Fruit fly (Drosophila melanogaster) whole organism, prepupa: ENCODE measurements around the gene CG14043.

Experiments used
- Blimp-1 ChIP-seq: fragments of 200-800 bp; sonication (Bioruptor generic); optimal IDR thresholded peaks from 3 replicates; lab custom pipeline; 2017; ENCODE audit warnings: missing biosample characterization, missing genetic modification characterization, mild to moderate bottlenecking, moderate library complexity, missing genetic modification reagents
- CG10669 ChIP-seq: fragments of 200-800 bp; sonication (Bioruptor generic); optimal IDR thresholded peaks from 3 replicates; lab custom pipeline; 2018; ENCODE audit warnings: missing biosample characterization, mild to moderate bottlenecking, missing genetic modification characterization, moderate library complexity
- CG11762 ChIP-seq: fragments of 200-800 bp; sonication (Bioruptor generic); optimal IDR thresholded peaks from 3 replicates; lab custom pipeline; 2016; ENCODE audit warnings: missing biosample characterization, missing genetic modification characterization; ENCODE audit not compliant: insufficient read depth
- CG11902 ChIP-seq: fragments of 200-800 bp; sonication (Bioruptor generic); optimal IDR thresholded peaks from 3 replicates; lab custom pipeline; 2016; ENCODE audit warnings: missing biosample characterization, missing genetic modification characterization
- CG15336 ChIP-seq: fragments of 200-800 bp; sonication (Bioruptor generic); IDR thresholded peaks from 2 replicates; pipeline ENCODE4 v1.3.6; 2022; ENCODE audit warnings: missing biosample characterization, missing genetic modification characterization
- CG1621 ChIP-seq: fragments of 200-800 bp; sonication (Bioruptor generic); optimal IDR thresholded peaks from 3 replicates; lab custom pipeline; 2018; ENCODE audit warnings: missing biosample characterization, mild to moderate bottlenecking, missing genetic modification characterization
- CG31627 ChIP-seq: fragments of 200-800 bp; sonication (Bioruptor generic); optimal IDR thresholded peaks from 3 replicates; lab custom pipeline; 2016; ENCODE audit warnings: missing biosample characterization, missing genetic modification characterization
- CG3919 ChIP-seq: fragments of 200-800 bp; sonication (Bioruptor generic); optimal IDR thresholded peaks from 3 replicates; lab custom pipeline; 2016; ENCODE audit warnings: missing biosample characterization, missing genetic modification characterization
- CG4318 ChIP-seq: fragments of 200-800 bp; sonication (Bioruptor generic); optimal IDR thresholded peaks from 3 replicates; lab custom pipeline; 2017; ENCODE audit warnings: missing biosample characterization, mild to moderate bottlenecking, missing genetic modification characterization
- CG6163 ChIP-seq: fragments of 200-800 bp; sonication (Bioruptor generic); IDR thresholded peaks from 3 replicates; pipeline ENCODE4 v1.3.6; 2022; ENCODE audit warnings: missing biosample characterization, missing genetic modification characterization
- CG6276 ChIP-seq: fragments of 200-800 bp; sonication (Bioruptor generic); optimal IDR thresholded peaks from 2 replicates; lab custom pipeline; 2017; ENCODE audit warnings: missing biosample characterization, mild to moderate bottlenecking, missing genetic modification characterization
- CG6808 ChIP-seq: fragments of 200-800 bp; sonication (Bioruptor generic); optimal IDR thresholded peaks from 3 replicates; lab custom pipeline; 2017; ENCODE audit warnings: missing biosample characterization, missing genetic modification characterization, mild to moderate bottlenecking, moderate library complexity, missing genetic modification reagents
- CG7368 ChIP-seq: fragments of 200-800 bp; sonication (Bioruptor generic); optimal IDR thresholded peaks from 3 replicates; lab custom pipeline; 2016; ENCODE audit warnings: missing biosample characterization, missing genetic modification characterization
- CG8319 ChIP-seq: fragments of 200-800 bp; sonication (Bioruptor generic); optimal IDR thresholded peaks from 3 replicates; lab custom pipeline; 2016; ENCODE audit warnings: missing biosample characterization, missing genetic modification characterization
- CG8632 ChIP-seq: fragments of 200-800 bp; sonication (Bioruptor generic); optimal IDR thresholded peaks from 3 replicates; lab custom pipeline; 2016; ENCODE audit warnings: missing biosample characterization, missing genetic modification characterization
- Eip75B ChIP-seq: fragments of 200-800 bp; sonication (Bioruptor generic); optimal IDR thresholded peaks from 3 replicates; lab custom pipeline; 2016; ENCODE audit warnings: missing biosample characterization, missing genetic modification characterization
- Eip78C ChIP-seq: fragments of 200-800 bp; sonication (Bioruptor generic); peaks from one replicate; lab custom pipeline; 2016; ENCODE audit warnings: missing biosample characterization, missing genetic modification characterization
- Eip93F ChIP-seq: fragments of 200-800 bp; sonication (Bioruptor generic); optimal IDR thresholded peaks from 2 replicates; lab custom pipeline; 2016; ENCODE audit warnings: missing biosample characterization, mild to moderate bottlenecking, missing genetic modification characterization
- Ets21C ChIP-seq: fragments of 200-800 bp; sonication (Bioruptor generic); optimal IDR thresholded peaks from 3 replicates; lab custom pipeline; 2016; ENCODE audit warnings: missing biosample characterization, missing genetic modification characterization
- Gug ChIP-seq: fragments of 200-800 bp; sonication (Bioruptor generic); IDR thresholded peaks from 2 replicates; pipeline ENCODE4 v1.3.6; 2022; ENCODE audit warnings: missing biosample characterization, missing genetic modification characterization
- Hr39 ChIP-seq: fragments of 200-800 bp; sonication (Bioruptor generic); optimal IDR thresholded peaks from 2 replicates; lab custom pipeline; 2016; ENCODE audit warnings: missing biosample characterization, missing genetic modification characterization
- Hr4 ChIP-seq: fragments of 200-800 bp; sonication (Bioruptor generic); optimal IDR thresholded peaks from 3 replicates; lab custom pipeline; 2016; ENCODE audit warnings: missing biosample characterization, missing genetic modification characterization
- Smox ChIP-seq: fragments of 200-800 bp; sonication (Bioruptor generic); optimal IDR thresholded peaks from 3 replicates; lab custom pipeline; 2016; ENCODE audit warnings: missing biosample characterization, missing genetic modification characterization
- Sox102F ChIP-seq: fragments of 200-800 bp; sonication (Bioruptor generic); optimal IDR thresholded peaks from 2 replicates; lab custom pipeline; 2016; ENCODE audit warnings: missing biosample characterization, mild to moderate bottlenecking, missing genetic modification characterization
- Sox14 ChIP-seq: fragments of 200-800 bp; sonication (Bioruptor generic); optimal IDR thresholded peaks from 3 replicates; lab custom pipeline; 2016; ENCODE audit warnings: missing biosample characterization, missing genetic modification characterization
- achi ChIP-seq: fragments of 200-800 bp; sonication (Bioruptor generic); optimal IDR thresholded peaks from 3 replicates; lab custom pipeline; 2016; ENCODE audit warnings: missing biosample characterization, missing genetic modification characterization
- cyc ChIP-seq: fragments of 200-800 bp; sonication (Bioruptor generic); optimal IDR thresholded peaks from 3 replicates; lab custom pipeline; 2016; ENCODE audit warnings: missing biosample characterization, missing genetic modification characterization
- dac ChIP-seq: fragments of 200-800 bp; sonication (Bioruptor generic); optimal IDR thresholded peaks from 2 replicates; lab custom pipeline; 2017; ENCODE audit warnings: missing biosample characterization, mild to moderate bottlenecking, missing genetic modification characterization
- eg ChIP-seq: fragments of 200-800 bp; sonication (Bioruptor generic); IDR thresholded peaks from 3 replicates; pipeline ENCODE4 v1.3.6; 2022; ENCODE audit warnings: missing biosample characterization, missing genetic modification characterization
- esn ChIP-seq: fragments of 200-800 bp; sonication (Bioruptor generic); optimal IDR thresholded peaks from 2 replicates; lab custom pipeline; 2016; ENCODE audit warnings: missing biosample characterization, mild to moderate bottlenecking, missing genetic modification characterization, moderate library complexity
- fd59A ChIP-seq: fragments of 200-800 bp; sonication (Bioruptor generic); optimal IDR thresholded peaks from 2 replicates; lab custom pipeline; 2017; ENCODE audit warnings: missing biosample characterization, mild to moderate bottlenecking, missing genetic modification characterization, missing genetic modification reagents
- fkh ChIP-seq: fragments of 200-800 bp; sonication (Bioruptor generic); optimal IDR thresholded peaks from 3 replicates; lab custom pipeline; 2017; ENCODE audit warnings: missing biosample characterization, mild to moderate bottlenecking, missing genetic modification characterization, moderate library complexity
- net ChIP-seq: fragments of 200-800 bp; sonication (Bioruptor generic); optimal IDR thresholded peaks from 3 replicates; lab custom pipeline; 2016; ENCODE audit warnings: missing biosample characterization, missing genetic modification characterization
- spab ChIP-seq: fragments of 200-800 bp; sonication (Bioruptor generic); optimal IDR thresholded peaks from 2 replicates; lab custom pipeline; 2017; ENCODE audit warnings: missing biosample characterization, mild to moderate bottlenecking, missing genetic modification characterization, missing genetic modification reagents
- ss ChIP-seq, 2 experiments: fragments of 200-800 bp; sonication (Bioruptor generic); optimal IDR thresholded peaks; 2 replicates in 1 of 2; 3 replicates in 1 of 2; lab custom pipeline; 2017 to 2018; ENCODE audit warnings: mild to moderate bottlenecking in 2 of 2, missing biosample characterization in 2 of 2, missing genetic modification characterization in 2 of 2, moderate library complexity in 1 of 2
- topi ChIP-seq: fragments of 200-800 bp; sonication (Bioruptor generic); optimal IDR thresholded peaks from 3 replicates; lab custom pipeline; 2016; ENCODE audit warnings: missing biosample characterization, missing genetic modification characterization
- vri ChIP-seq: fragments of 200-800 bp; sonication (Bioruptor generic); optimal IDR thresholded peaks from 3 replicates; lab custom pipeline; 2016; ENCODE audit warnings: missing biosample characterization, mild to moderate bottlenecking, missing genetic modification characterization

Gene CG14043

DNA sequence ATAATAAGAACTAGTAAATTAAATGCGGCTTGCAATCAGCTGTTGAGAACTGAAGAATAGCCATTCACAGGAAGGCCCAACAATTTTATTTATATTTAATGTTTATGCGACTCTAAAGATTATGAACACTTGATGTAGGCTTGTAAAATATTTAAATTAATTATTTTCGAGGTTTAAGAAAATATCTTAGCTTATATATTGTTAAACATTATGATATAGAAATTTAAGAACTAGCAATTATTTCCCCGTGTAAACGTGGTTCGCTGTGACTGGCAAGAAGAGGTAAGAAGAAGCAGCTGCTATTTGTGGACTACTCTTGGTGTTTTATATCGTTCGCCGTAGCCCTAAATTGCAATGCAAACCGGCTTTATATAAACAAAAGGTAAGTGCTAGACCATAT is 26.2 kb upstream of the CG14043 start, which contains the start of the genes mRpL24 and betaggt-I (continued):
- TF ChIP-seq esn (GFP tag; lab: Kevin White, UChicago) (peak; percentile 98), CG7368 (GFP tag; lab: Kevin White, UChicago) (peak; percentile 90), Ets21C (peak; percentile 90), Sox102F (GFP tag; lab: Kevin White, UChicago) (peak; percentile 92), Smox (peak; percentile 95), topi (GFP tag; lab: Kevin White, UChicago) (peak; percentile 96), achi (GFP tag; lab: Kevin White, UChicago) (peak; percentile 95), CG6808 (GFP tag; lab: Kevin White, UChicago) (peak; percentile 90), Eip93F (GFP tag; lab: Kevin White, UChicago) (peak; percentile 81), eg (peak; percentile 99), CG1621 (tag; lab: Kevin White, UChicago) (peak; percentile 91), CG31627 (GFP tag; lab: Kevin White, UChicago) (peak; percentile 95), CG3919 (GFP tag; lab: Kevin White, UChicago) (peak; percentile 97), CG8632 (GFP tag; lab: Kevin White, UChicago) (peak; percentile 96)

DNA sequence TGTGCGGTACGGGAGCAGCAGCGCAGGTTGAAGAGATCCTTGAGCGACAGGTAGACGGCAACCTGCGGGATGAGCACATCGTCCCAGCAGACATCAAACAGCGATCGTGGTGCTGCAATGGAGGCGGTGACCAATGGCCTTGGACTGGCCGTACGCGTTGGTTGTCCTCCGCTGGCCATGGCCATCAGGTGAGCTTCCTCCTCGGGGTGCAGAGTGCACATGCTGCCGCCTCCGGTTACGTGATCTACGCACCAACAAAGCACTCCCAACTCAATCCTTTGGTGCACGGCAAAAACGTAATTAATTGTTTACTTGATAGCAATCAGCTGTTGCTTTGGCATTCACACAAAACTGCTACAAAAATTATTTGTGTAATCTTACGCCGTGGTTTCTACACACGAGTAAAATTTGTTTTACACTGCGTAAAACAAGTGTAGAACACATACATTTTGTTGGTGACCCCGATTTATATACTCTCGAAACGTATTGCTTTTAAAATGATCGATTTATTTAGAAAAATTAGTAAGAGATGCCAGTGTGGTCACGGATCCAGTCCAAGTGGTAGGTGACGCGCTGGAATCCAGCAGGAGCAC is 22.0 kb upstream of the CG14043 start, which contains the start of gene jet:
Gene jet (minus strand): TSS at position 332 of the 593 bp plus-strand sequence.
- TF ChIP-seq fkh (GFP tag; lab: Kevin White, UChicago) (peak; percentile 63), net (GFP tag; lab: Kevin White, UChicago) (no peak), CG8319 (GFP tag; lab: Kevin White, UChicago) (peak; percentile 91), Eip75B (no peak)

- TF ChIP-seq fd59A (GFP tag; lab: Kevin White, UChicago) (no peak), dac (GFP tag; lab: Kevin White, UChicago) (no peak), CG11902 (GFP tag; lab: Kevin White, UChicago) (no peak), CG1621 (tag; lab: Kevin White, UChicago) (no peak), cyc (GFP tag; lab: Kevin White, UChicago) (no peak), net (GFP tag; lab: Kevin White, UChicago) (no peak)
Observed at dm6 chr2L:4950667-4951066, 20.8 kb upstream of the CG14043 start, which contains the start of gene Jon25Biii. Gene Jon25Biii, minus strand, starts transcription at chr2L:4950767.

DNA sequence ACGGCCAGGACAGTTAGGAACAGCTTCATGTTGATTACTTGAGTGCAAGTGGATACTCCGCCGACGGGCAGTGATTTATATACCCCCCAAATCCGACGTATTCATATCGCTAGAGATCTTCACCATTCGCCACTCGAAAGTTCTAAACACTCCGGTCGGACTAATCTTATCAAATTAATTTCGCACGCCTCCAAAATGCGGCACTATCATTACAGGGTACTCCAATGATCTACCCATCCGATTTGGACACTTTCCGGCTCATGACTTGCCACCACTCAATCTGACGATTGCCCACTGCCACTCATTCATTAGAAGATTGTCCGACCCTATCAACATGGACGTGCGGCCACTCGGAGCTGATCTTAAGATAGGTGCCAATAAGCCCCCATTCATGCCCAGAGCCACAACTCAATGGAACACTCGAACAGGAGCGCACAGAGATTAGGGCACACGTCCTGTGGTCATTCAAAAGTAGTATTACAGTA is 18.4 kb upstream of the CG14043 start, which contains the start of gene Jon25Bii:
Gene Jon25Bii (minus strand): TSS at position 51 of the 485 bp plus-strand sequence.
- TF ChIP-seq ss (GFP tag; optimal IDR thresholded peaks at IDR 0.05; lab: Kevin White, UChicago), result no peak
- TF ChIP-seq Hr4 (GFP tag; lab: Kevin White, UChicago), result no peak
- TF ChIP-seq Gug, result no peak
- TF ChIP-seq achi (GFP tag; lab: Kevin White, UChicago), result no peak
- no peak for TF ChIP-seq CG10669 (GFP tag; lab: Kevin White, UChicago)
- no peak for TF ChIP-seq spab (GFP tag; lab: Kevin White, UChicago)
- TF ChIP-seq Eip78C, result no peak
- no peak for TF ChIP-seq CG11762 (GFP tag; lab: Kevin White, UChicago)
- no peak for TF ChIP-seq CG6163 (GFP tag; lab: Robert Waterston, UW)
- TF ChIP-seq CG6808 (GFP tag; lab: Kevin White, UChicago), result no peak
- no peak for TF ChIP-seq CG7368 (GFP tag; lab: Kevin White, UChicago)
- TF ChIP-seq CG4318, result no peak
- TF ChIP-seq CG6276 (GFP tag; lab: Kevin White, UChicago), result no peak
- TF ChIP-seq vri (GFP tag; lab: Kevin White, UChicago), result no peak
- TF ChIP-seq Blimp-1, result no peak
- no peak for TF ChIP-seq Hr39 (GFP tag; lab: Kevin White, UChicago)
- no peak for TF ChIP-seq esn (GFP tag; lab: Kevin White, UChicago)
- no peak for TF ChIP-seq Sox14 (GFP tag; lab: Kevin White, UChicago)
- TF ChIP-seq CG15336, result no peak
